Fruit fly (Drosophila melanogaster) whole organism: ENCODE data around the gene Msp300.

Experiments
- CG8478 ChIP-seq: fragments of >200 bp; optimal IDR thresholded peaks from 2 replicates; lab custom pipeline; 2018; ENCODE audit warnings: inconsistent platforms
- Dll ChIP-seq: fragments of >200 bp; optimal IDR thresholded peaks from 2 replicates; lab custom pipeline; 2017
- EcR ChIP-seq, 2 experiments: fragments of >200 bp; optimal IDR thresholded peaks; 2 replicates each; lab custom pipeline; 2017; ENCODE audit warnings: missing biosample characterization in 2 of 2, missing genetic modification characterization in 2 of 2, missing genetic modification reagents in 2 of 2
- pan ChIP-seq: fragments of >200 bp; optimal IDR thresholded peaks from 2 replicates; lab custom pipeline; 2017
- psq ChIP-seq: fragments of >200 bp; optimal IDR thresholded peaks from 2 replicates; lab custom pipeline; 2017
- usp ChIP-seq: fragments of >200 bp; optimal IDR thresholded peaks from 2 replicates; lab custom pipeline; 2017; ENCODE audit warnings: missing biosample characterization, missing genetic modification characterization, mixed read lengths

The Msp300 gene

DNA sequence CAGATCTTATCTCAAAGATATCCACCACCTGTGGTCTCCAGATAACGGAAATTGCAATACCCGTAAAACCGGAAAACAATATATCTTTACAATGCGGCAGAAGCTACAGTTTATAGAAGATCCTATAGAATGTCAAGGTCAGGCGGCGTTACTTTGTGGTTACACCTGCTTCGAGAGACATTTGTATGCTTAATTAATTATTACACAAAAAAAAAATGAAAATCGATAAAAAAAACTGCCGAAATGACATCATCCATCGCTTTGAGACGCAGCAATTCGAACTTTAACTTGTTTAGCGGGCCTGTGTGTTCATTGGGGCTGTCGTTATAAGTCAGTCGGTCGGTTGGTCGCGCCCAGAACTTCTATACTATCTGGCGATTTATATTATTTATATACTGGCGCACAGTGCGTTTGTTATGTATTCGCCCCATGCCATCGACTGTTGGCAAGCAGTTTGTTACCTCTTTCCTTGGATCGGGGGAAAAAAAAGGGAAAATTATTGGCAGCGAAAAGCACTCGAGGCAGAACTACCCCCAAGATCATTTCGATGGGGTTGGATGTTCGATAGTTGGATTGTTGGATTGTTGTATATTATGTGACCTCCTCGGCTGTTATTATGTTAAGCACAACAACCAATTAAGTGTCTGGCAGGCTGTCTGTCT, 10.7 kb downstream of the Msp300 start:
- TF ChIP-seq Dll (lab: Kevin White, UChicago) (no peak), CG8478 (lab: Kevin White, UChicago) (no peak), psq (lab: Kevin White, UChicago) (no peak), usp (GFP tag; lab: Kevin White, UChicago) (no peak), EcR (GFP tag; optimal IDR thresholded peaks at IDR 0.05; lab: Kevin White, UChicago) (no peak), pan (lab: Kevin White, UChicago) (no peak)

dm6 chr2L:5113480-5114118, 12.9 kb downstream of the Msp300 start:
- TF ChIP-seq pan (lab: Kevin White, UChicago) = no peak
- no peak for TF ChIP-seq usp (GFP tag; lab: Kevin White, UChicago)
- no peak for TF ChIP-seq Dll (lab: Kevin White, UChicago)
- TF ChIP-seq psq (lab: Kevin White, UChicago) = no peak
- TF ChIP-seq CG8478 (lab: Kevin White, UChicago) = no peak
- TF ChIP-seq EcR (GFP tag; optimal IDR thresholded peaks at IDR 0.05; lab: Kevin White, UChicago) = no peak

- no peak for TF ChIP-seq Dll (lab: Kevin White, UChicago)
- no peak for TF ChIP-seq psq (lab: Kevin White, UChicago)
- no peak for TF ChIP-seq EcR (GFP tag; optimal IDR thresholded peaks at IDR 0.05; lab: Kevin White, UChicago)
- no peak for TF ChIP-seq pan (lab: Kevin White, UChicago)
- TF ChIP-seq CG8478 (lab: Kevin White, UChicago) = no peak
- no peak for TF ChIP-seq usp (GFP tag; lab: Kevin White, UChicago)
Observed at dm6 chr2L:5114879-5115278, 14.2 kb downstream of the Msp300 start.

dm6 chr2L:5116489-5116888, 15.8 kb downstream of the Msp300 start:
- TF ChIP-seq pan (lab: Kevin White, UChicago) = no peak
- no peak for TF ChIP-seq usp (GFP tag; lab: Kevin White, UChicago)
- TF ChIP-seq Dll (lab: Kevin White, UChicago) = no peak
- TF ChIP-seq CG8478 (lab: Kevin White, UChicago) = no peak
- TF ChIP-seq psq (lab: Kevin White, UChicago) = no peak
- TF ChIP-seq EcR (GFP tag; optimal IDR thresholded peaks at IDR 0.05; lab: Kevin White, UChicago) = no peak

- TF ChIP-seq pan (lab: Kevin White, UChicago) (no peak), psq (lab: Kevin White, UChicago) (no peak), CG8478 (lab: Kevin White, UChicago) (no peak)
Observed at dm6 chr2L:5117054-5117453, 16.4 kb downstream of the Msp300 start.

- no peak for TF ChIP-seq CG8478 (lab: Kevin White, UChicago)
- no peak for TF ChIP-seq pan (lab: Kevin White, UChicago)
- no peak for TF ChIP-seq Dll (lab: Kevin White, UChicago)
- no peak for TF ChIP-seq psq (lab: Kevin White, UChicago)
- no peak for TF ChIP-seq usp (GFP tag; lab: Kevin White, UChicago)
- TF ChIP-seq EcR (GFP tag; optimal IDR thresholded peaks at IDR 0.05; lab: Kevin White, UChicago) = no peak
Observed at dm6 chr2L:5119640-5120039, 19.0 kb downstream of the Msp300 start.

DNA sequence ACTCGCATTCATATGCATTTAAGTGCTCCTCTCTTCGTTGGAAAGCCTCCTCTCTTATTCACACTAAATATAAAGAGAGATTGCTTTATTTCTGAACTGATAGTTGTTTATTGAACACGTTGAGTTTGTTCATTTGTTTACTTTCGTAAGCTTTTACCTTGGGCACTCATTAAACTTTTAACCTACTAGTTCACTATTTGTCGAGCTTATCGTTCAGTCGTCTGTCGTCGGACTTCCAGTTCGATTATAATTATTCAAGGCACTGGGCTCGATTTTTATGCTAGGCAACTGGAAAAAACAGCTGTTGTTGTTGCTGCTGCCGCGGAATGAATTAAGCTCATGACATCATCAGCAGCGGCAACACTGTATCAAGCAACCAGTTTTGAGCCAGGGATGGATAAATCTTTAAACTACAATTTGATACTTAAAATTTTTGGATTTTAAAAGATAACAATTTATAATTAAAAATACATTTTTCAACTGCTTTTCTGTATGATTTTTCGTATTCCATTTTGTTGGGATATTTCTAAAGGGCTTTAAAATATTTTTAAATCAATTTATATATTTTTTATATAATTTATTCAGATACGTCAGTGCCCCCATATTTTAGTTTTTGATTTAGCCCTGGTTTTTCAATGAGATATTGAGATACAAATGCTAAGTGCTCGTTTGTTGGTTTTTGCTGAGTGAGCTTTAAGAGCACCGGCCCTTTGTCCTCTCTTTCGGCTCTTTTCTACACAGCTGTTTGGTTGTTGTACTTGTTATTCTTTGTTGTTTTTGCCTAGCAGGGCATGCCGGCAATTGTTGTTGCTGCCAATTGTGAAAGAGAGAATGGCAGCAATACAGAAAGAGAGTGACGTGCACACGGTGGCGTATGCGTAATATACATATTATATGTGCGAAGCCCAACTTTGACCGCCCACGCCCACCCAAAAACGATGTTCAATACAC, 44.8 kb downstream of the Msp300 start:
- TF ChIP-seq pan (lab: Kevin White, UChicago) (no peak), psq (lab: Kevin White, UChicago) (no peak), usp (GFP tag; lab: Kevin White, UChicago) (no peak), Dll (lab: Kevin White, UChicago) (peak; percentile 31), EcR (GFP tag; optimal IDR thresholded peaks at IDR 0.05; lab: Kevin White, UChicago) (no peak), CG8478 (lab: Kevin White, UChicago) (no peak)

DNA sequence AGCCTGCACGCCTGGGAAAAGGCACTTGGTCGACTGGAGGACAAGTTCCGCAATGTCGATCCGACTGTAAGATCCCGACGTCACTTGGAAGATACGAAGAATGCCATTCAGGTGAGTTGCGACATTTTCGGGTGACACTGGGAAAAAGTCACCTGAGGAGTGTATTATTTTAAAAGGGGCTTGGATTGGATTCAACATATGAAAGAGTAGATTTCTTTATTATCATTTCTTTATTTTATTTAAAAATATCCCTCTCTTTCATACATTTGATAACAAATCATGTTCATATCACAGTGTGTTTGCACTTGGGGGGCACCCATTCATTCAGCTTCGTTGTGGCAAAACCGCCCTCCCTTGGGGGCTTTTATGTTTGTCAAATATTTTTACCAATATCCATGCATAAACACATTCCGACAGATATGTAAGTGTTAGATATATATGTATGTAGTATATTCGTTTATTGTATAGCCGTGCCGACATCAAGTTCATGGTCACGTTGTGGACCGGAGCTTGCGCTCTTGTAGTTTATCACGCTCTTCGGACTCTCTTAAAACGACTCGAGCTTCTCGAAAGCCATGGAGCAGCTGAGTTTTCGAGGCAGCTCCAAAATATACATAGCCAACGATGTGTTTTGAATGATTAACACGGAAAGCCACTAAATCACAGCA, 46.6 kb downstream of the Msp300 start:
- no peak for TF ChIP-seq pan (lab: Kevin White, UChicago)
- TF ChIP-seq CG8478 (lab: Kevin White, UChicago) = no peak
- no peak for TF ChIP-seq usp (GFP tag; lab: Kevin White, UChicago)
- TF ChIP-seq Dll (lab: Kevin White, UChicago) = no peak
- TF ChIP-seq psq (lab: Kevin White, UChicago) = no peak

DNA sequence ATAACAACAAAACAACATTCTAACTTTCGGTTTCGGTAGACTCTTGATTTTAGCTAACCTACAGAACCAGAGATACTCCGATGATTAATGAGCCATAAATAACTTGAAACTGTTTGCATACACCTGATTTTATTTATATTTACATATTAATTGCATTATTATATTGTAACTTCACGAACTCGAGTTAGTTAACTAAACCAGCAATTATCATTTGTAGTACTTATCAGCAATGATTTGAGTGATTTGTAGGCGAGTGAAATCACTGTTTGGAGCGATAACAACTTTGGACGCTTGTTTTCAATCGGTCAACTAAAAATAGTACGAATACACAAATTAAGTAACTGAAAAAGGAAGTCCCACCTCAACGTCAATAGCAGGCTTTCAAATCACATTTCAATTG, 47.2 kb downstream of the Msp300 start:
- no peak for TF ChIP-seq usp (GFP tag; lab: Kevin White, UChicago)
- no peak for TF ChIP-seq pan (lab: Kevin White, UChicago)
- no peak for TF ChIP-seq EcR (GFP tag; optimal IDR thresholded peaks at IDR 0.05; lab: Kevin White, UChicago)
- TF ChIP-seq psq (lab: Kevin White, UChicago) = no peak
- no peak for TF ChIP-seq CG8478 (lab: Kevin White, UChicago)
- TF ChIP-seq Dll (lab: Kevin White, UChicago) = no peak

DNA sequence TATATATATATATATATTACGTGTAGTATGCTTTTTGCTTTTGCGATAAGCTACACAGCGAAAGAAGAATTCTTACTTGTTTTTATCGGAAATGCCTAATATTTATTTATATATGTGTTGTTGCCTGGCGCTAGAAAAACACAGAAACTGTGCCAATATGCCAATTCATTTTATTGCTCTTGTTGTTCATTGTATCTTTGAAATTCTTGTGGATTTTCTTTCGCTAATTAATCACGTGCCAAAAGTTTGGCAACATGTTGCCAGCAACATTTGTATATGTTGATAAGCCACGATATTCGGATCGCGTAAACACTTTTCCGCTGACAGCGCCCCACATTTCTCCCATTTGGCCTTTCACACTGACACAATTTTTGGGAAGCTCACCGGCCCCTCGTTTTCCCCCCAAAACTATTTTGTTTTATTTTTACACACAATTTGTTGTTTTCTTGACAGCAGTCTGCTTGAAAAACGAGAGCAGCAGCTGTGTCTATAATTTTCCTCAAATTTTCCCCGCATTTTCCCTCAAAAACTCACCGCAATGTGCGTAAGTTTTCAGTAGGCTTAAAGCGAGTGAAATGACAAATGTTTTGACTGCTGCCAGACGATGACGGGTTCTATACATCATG, 49.1 kb downstream of the Msp300 start:
- TF ChIP-seq Dll (lab: Kevin White, UChicago) = no peak
- no peak for TF ChIP-seq EcR (GFP tag; optimal IDR thresholded peaks at IDR 0.05; lab: Kevin White, UChicago)
- TF ChIP-seq pan (lab: Kevin White, UChicago) = no peak
- TF ChIP-seq CG8478 (lab: Kevin White, UChicago) = no peak
- no peak for TF ChIP-seq usp (GFP tag; lab: Kevin White, UChicago)
- TF ChIP-seq psq (lab: Kevin White, UChicago) = no peak
